Worm (Caenorhabditis elegans) whole organism, L4 larva: ENCODE data around the gene efl-3.

Experiments used
- D1046.2 ChIP-seq: fragments of 200-800 bp; sonication (Bioruptor generic); IDR thresholded peaks from 2 replicates; pipeline ENCODE4 v1.3.6; 2022; ENCODE audit warnings: missing genetic modification characterization, missing compliant biosample characterization
- F26F4.8 ChIP-seq: fragments of 200-800 bp; sonication (Bioruptor generic); conservative IDR thresholded peaks from 2 replicates; pipeline ENCODE4 v1.3.6; 2022; ENCODE audit warnings: missing genetic modification characterization, missing compliant biosample characterization
- Y105C5A.15 ChIP-seq: fragments of 200-800 bp; sonication (Bioruptor generic); IDR thresholded peaks from 2 replicates; pipeline ENCODE4 v1.3.6; 2022; ENCODE audit warnings: missing genetic modification characterization, missing compliant biosample characterization
- Y75B8A.6 ChIP-seq: fragments of 200-800 bp; sonication (Bioruptor generic); IDR thresholded peaks from 2 replicates; pipeline ENCODE4 v1.3.6; 2022; ENCODE audit warnings: missing genetic modification reagents, missing genetic modification characterization, missing compliant biosample characterization
- ZK337.2 ChIP-seq: fragments of 200-800 bp; sonication (Bioruptor generic); IDR thresholded peaks from 2 replicates; pipeline ENCODE4 v1.3.6; 2022; ENCODE audit warnings: missing genetic modification reagents, missing genetic modification characterization, missing compliant biosample characterization
- aha-1 ChIP-seq: fragments of 150-350 bp; peaks from one replicate; lab custom pipeline; 2014; ENCODE audit warnings: missing biosample characterization, missing genetic modification characterization
- aly-2 ChIP-seq: sonication (generic microtip); optimal IDR thresholded peaks from 2 replicates; lab custom pipeline; 2018; ENCODE audit warnings: missing biosample characterization, missing genetic modification characterization
- ama-1 ChIP-seq: fragments of 150-350 bp; optimal IDR thresholded peaks from 2 replicates; lab custom pipeline; 2014; ENCODE audit warnings: inconsistent platforms, mixed read lengths
- ceh-28 ChIP-seq: fragments of 150-350 bp; optimal IDR thresholded peaks from 2 replicates; lab custom pipeline; 2014; ENCODE audit warnings: missing biosample characterization, missing genetic modification reagents, missing genetic modification characterization
- ceh-44 ChIP-seq: fragments of 200-800 bp; sonication (Bioruptor generic); IDR thresholded peaks from 2 replicates; pipeline ENCODE4 v1.3.6; 2022; ENCODE audit warnings: missing genetic modification reagents, missing genetic modification characterization, missing compliant biosample characterization
- ces-1 ChIP-seq: fragments of 150-350 bp; sonication (generic microtip); optimal IDR thresholded peaks from 4 replicates; lab custom pipeline; 2014; ENCODE audit warnings: missing biosample characterization, missing genetic modification reagents, missing genetic modification characterization
- cey-2 ChIP-seq: sonication (generic microtip); optimal IDR thresholded peaks from 3 replicates; lab custom pipeline; 2017; ENCODE audit warnings: missing genetic modification characterization, mild to moderate bottlenecking, missing compliant biosample characterization, antibody characterized with exemption, borderline replicate concordance; ENCODE audit not compliant: insufficient read depth
- daf-16 ChIP-seq, 3 experiments: sonication (generic microtip); optimal IDR thresholded peaks; 2 replicates each; lab custom pipeline; 2016 to 2017; ENCODE audit warnings: missing genetic modification characterization in 3 of 3, missing genetic modification reagents in 3 of 3, mild to moderate bottlenecking in 2 of 3, missing compliant biosample characterization in 2 of 3, missing biosample characterization in 1 of 3, moderate library complexity in 1 of 3
- daf-19 ChIP-seq: fragments of 200-800 bp; sonication (Bioruptor generic); conservative IDR thresholded peaks from 2 replicates; pipeline ENCODE4 v1.3.6; 2022; ENCODE audit warnings: missing genetic modification characterization, missing compliant biosample characterization
- dmd-6 ChIP-seq: fragments of 200-800 bp; sonication (Bioruptor generic); IDR thresholded peaks from 2 replicates; pipeline ENCODE4 v1.3.6; 2022; ENCODE audit warnings: missing genetic modification reagents, missing genetic modification characterization, missing compliant biosample characterization
- dve-1 ChIP-seq: sonication (generic microtip); optimal IDR thresholded peaks from 2 replicates; lab custom pipeline; 2017; ENCODE audit warnings: antibody characterized with exemption, mild to moderate bottlenecking, missing genetic modification characterization, missing compliant biosample characterization; ENCODE audit not compliant: insufficient read depth
- fos-1 ChIP-seq: fragments of 150-350 bp; optimal IDR thresholded peaks from 2 replicates; lab custom pipeline; 2014; ENCODE audit warnings: missing biosample characterization, missing genetic modification characterization
- hlh-11 ChIP-seq: fragments of 200-800 bp; sonication (Bioruptor generic); optimal IDR thresholded peaks from 2 replicates; lab custom pipeline; 2018; ENCODE audit warnings: mild to moderate bottlenecking, missing genetic modification characterization, missing compliant biosample characterization
- hlh-30 ChIP-seq: sonication (generic microtip); optimal IDR thresholded peaks from 2 replicates; lab custom pipeline; 2017; ENCODE audit warnings: antibody characterized with exemption, mild to moderate bottlenecking, missing genetic modification characterization, missing compliant biosample characterization; ENCODE audit not compliant: insufficient read depth
- jun-1 ChIP-seq: fragments of 150-350 bp; optimal IDR thresholded peaks from 2 replicates; lab custom pipeline; 2014; ENCODE audit warnings: missing biosample characterization, missing genetic modification reagents, missing genetic modification characterization
- lin-1 ChIP-seq: fragments of 200-800 bp; sonication (Bioruptor generic); IDR thresholded peaks from 2 replicates; pipeline ENCODE4 v1.3.6; 2022; ENCODE audit warnings: missing genetic modification reagents, missing genetic modification characterization, missing compliant biosample characterization
- lin-15B ChIP-seq: fragments of 150-350 bp; sonication (generic microtip); optimal IDR thresholded peaks from 3 replicates; lab custom pipeline; 2014; ENCODE audit warnings: missing biosample characterization, missing genetic modification characterization
- lsy-2 ChIP-seq, 2 experiments: fragments of 150-350 bp in 1 of 2; sonication (generic microtip) in 1 of 2; optimal IDR thresholded peaks; 2 replicates each; lab custom pipeline; 2014 to 2017; ENCODE audit warnings: missing biosample characterization in 2 of 2, missing genetic modification characterization in 2 of 2
- madf-5 ChIP-seq, 2 experiments: fragments of 200-800 bp; sonication (Bioruptor generic); IDR thresholded peaks; 2 replicates each; pipeline ENCODE4 v1.3.6; 2022; ENCODE audit warnings: missing compliant biosample characterization in 2 of 2, missing genetic modification characterization in 2 of 2
- mdl-1 ChIP-seq, 2 experiments: fragments of 150-350 bp in 1 of 2; sonication (generic microtip) in 1 of 2; optimal IDR thresholded peaks; 2 replicates each; lab custom pipeline; 2014 to 2017; ENCODE audit warnings: missing biosample characterization in 2 of 2, missing genetic modification characterization in 2 of 2
- mdt-29 ChIP-seq: fragments of 200-800 bp; sonication (Bioruptor generic); IDR thresholded peaks from 2 replicates; pipeline ENCODE4 v1.3.6; 2022; ENCODE audit warnings: missing genetic modification reagents, missing genetic modification characterization, missing compliant biosample characterization
- mes-2 ChIP-seq: sonication (generic microtip); optimal IDR thresholded peaks from 2 replicates; lab custom pipeline; 2016; ENCODE audit warnings: missing genotype, mild to moderate bottlenecking, missing genetic modification characterization, missing compliant biosample characterization; ENCODE audit not compliant: poor library complexity, severe bottlenecking
- mxl-3 ChIP-seq: fragments of 200-800 bp; sonication (Bioruptor generic); optimal IDR thresholded peaks from 2 replicates; lab custom pipeline; 2018; ENCODE audit warnings: mild to moderate bottlenecking, missing genetic modification characterization, missing compliant biosample characterization
- nhr-102 ChIP-seq: sonication (generic microtip); optimal IDR thresholded peaks from 2 replicates; lab custom pipeline; 2016; ENCODE audit warnings: mild to moderate bottlenecking, missing genetic modification characterization, moderate library complexity, missing compliant biosample characterization
- nhr-111 ChIP-seq: fragments of 200-800 bp; sonication (Bioruptor generic); optimal IDR thresholded peaks from 2 replicates; lab custom pipeline; 2018; ENCODE audit warnings: mild to moderate bottlenecking, missing genetic modification characterization, missing compliant biosample characterization
- nhr-237 ChIP-seq: sonication (generic microtip); optimal IDR thresholded peaks from 2 replicates; lab custom pipeline; 2017; ENCODE audit warnings: missing biosample characterization, missing genetic modification characterization
- nhr-25 ChIP-seq: sonication (generic microtip); optimal IDR thresholded peaks from 2 replicates; lab custom pipeline; 2017; ENCODE audit warnings: missing genetic modification characterization, mild to moderate bottlenecking, missing compliant biosample characterization, antibody characterized with exemption, moderate library complexity, borderline replicate concordance; ENCODE audit not compliant: insufficient read depth
- nhr-28 ChIP-seq: fragments of 150-350 bp; optimal IDR thresholded peaks from 2 replicates; lab custom pipeline; 2014; ENCODE audit warnings: missing biosample characterization, missing genetic modification characterization
- nhr-48 ChIP-seq: sonication (generic microtip); optimal IDR thresholded peaks from 2 replicates; lab custom pipeline; 2016; ENCODE audit warnings: mild to moderate bottlenecking, missing genetic modification characterization, missing compliant biosample characterization
- nhr-6 ChIP-seq: fragments of 150-350 bp; optimal IDR thresholded peaks from 2 replicates; lab custom pipeline; 2014; ENCODE audit warnings: missing biosample characterization, missing genetic modification characterization
- nhr-77 ChIP-seq: fragments of 150-350 bp; optimal IDR thresholded peaks from 2 replicates; lab custom pipeline; 2014; ENCODE audit warnings: missing biosample characterization, missing genetic modification characterization
- pha-4 ChIP-seq, 2 experiments: fragments of 150-350 bp in 1 of 2; fragments of 200-800 bp in 1 of 2; sonication (Bioruptor generic) in 1 of 2; IDR thresholded peaks in 1 of 2; optimal IDR thresholded peaks in 1 of 2; 2 replicates each; pipeline versions ENCODE4 v1.3.6 to Lab custom; 2014 to 2022; ENCODE audit warnings: missing genetic modification characterization in 2 of 2, missing genetic modification reagents in 2 of 2, missing biosample characterization in 1 of 2, missing compliant biosample characterization in 1 of 2
- pqm-1 ChIP-seq: sonication (generic microtip); optimal IDR thresholded peaks from 2 replicates; lab custom pipeline; 2017; ENCODE audit warnings: missing biosample characterization, missing genetic modification characterization
- rbr-2 ChIP-seq: sonication (generic microtip); optimal IDR thresholded peaks from 2 replicates; lab custom pipeline; 2016; ENCODE audit warnings: missing genotype, missing genetic modification characterization, missing compliant biosample characterization
- snpc-4 ChIP-seq: fragments of 150-350 bp; optimal IDR thresholded peaks from 2 replicates; lab custom pipeline; 2014; ENCODE audit warnings: missing biosample characterization, missing genetic modification characterization
- spr-1 ChIP-seq: sonication (generic microtip); optimal IDR thresholded peaks from 2 replicates; lab custom pipeline; 2016; ENCODE audit warnings: mild to moderate bottlenecking, missing genetic modification characterization, missing compliant biosample characterization
- tra-1 ChIP-seq: fragments of 200-800 bp; sonication (Bioruptor generic); IDR thresholded peaks from 2 replicates; pipeline ENCODE4 v1.3.6; 2022; ENCODE audit warnings: missing genetic modification reagents, missing genetic modification characterization, missing compliant biosample characterization
- unc-39 ChIP-seq: sonication (generic microtip); optimal IDR thresholded peaks from 2 replicates; lab custom pipeline; 2017; ENCODE audit warnings: missing biosample characterization, missing genetic modification characterization
- zfp-2 ChIP-seq: sonication (generic microtip); optimal IDR thresholded peaks from 2 replicates; lab custom pipeline; 2016; ENCODE audit warnings: mild to moderate bottlenecking, missing genetic modification characterization, missing compliant biosample characterization
- ztf-11 ChIP-seq: fragments of 150-350 bp; optimal IDR thresholded peaks from 2 replicates; lab custom pipeline; 2014; ENCODE audit warnings: missing biosample characterization, missing genetic modification characterization

efl-3 gene

DNA sequence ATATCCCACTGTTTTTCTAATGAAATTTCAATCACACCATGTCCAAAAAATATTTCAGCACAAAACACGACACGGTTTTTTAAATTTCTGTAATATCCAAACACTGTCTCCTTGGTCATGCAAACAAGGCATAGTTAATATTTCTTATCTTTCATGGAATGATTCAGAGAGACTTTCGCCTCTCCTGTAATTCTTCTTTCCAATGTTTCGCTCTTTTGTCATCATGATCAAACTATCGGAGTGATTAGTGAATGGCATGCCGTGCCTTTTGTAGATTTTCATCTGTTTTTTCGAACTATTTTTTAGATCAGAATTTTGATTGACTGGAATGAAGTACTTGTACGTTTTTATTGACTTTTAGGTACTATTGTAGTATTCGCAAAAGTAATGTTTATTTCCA lies 28.1 kb upstream of the efl-3 start:
- TF ChIP-seq dmd-6 (GFP tag; lab: Robert Waterston, UW) = peak; percentile 88
- TF ChIP-seq Y105C5A.15 (GFP tag; lab: Robert Waterston, UW) = no peak
- peak; percentile 37 for TF ChIP-seq nhr-48
- no peak for TF ChIP-seq lin-15B
- no peak for TF ChIP-seq fos-1 (tag; lab: Kevin White, UChicago)
- TF ChIP-seq mdl-1 (tag; optimal IDR thresholded peaks at IDR 0.05; lab: Kevin White, UChicago) = peak in 1 of 2 experiments; percentile 19
- TF ChIP-seq hlh-11 = peak; percentile 78
- no peak for TF ChIP-seq aly-2 (tag; lab: Kevin White, UChicago)
- peak; percentile 72 for TF ChIP-seq aha-1
- no peak for TF ChIP-seq nhr-111
- TF ChIP-seq nhr-28 (tag; lab: Kevin White, UChicago) = peak; percentile 76
- no peak for TF ChIP-seq snpc-4 (tag; lab: Kevin White, UChicago)
- peak; percentile 44 for TF ChIP-seq mes-2
- TF ChIP-seq nhr-102 (tag; lab: Kevin White, UChicago) = peak; percentile 43
- no peak for TF ChIP-seq madf-5 (GFP tag; IDR thresholded peaks at IDR 0.05; lab: Robert Waterston, UW)
- peak; percentile 2 for TF ChIP-seq mxl-3 (GFP tag; lab: Kevin White, UChicago)
- TF ChIP-seq daf-16 (GFP tag; optimal IDR thresholded peaks at IDR 0.05; lab: Kevin White, UChicago) = no peak
- peak; percentile 36 for TF ChIP-seq daf-16 (tag; optimal IDR thresholded peaks at IDR 0.05; lab: Kevin White, UChicago)
- TF ChIP-seq dve-1 (tag; lab: Kevin White, UChicago) = peak; percentile 66
- TF ChIP-seq tra-1 = peak; percentile 25; the same call in 1 of the 2 replicates
- peak; percentile 34 for TF ChIP-seq hlh-30 (tag; lab: Kevin White, UChicago)
- TF ChIP-seq nhr-77 (tag; lab: Kevin White, UChicago) = peak; percentile 65
- peak; percentile 81 for TF ChIP-seq pqm-1
- TF ChIP-seq unc-39 (tag; lab: Kevin White, UChicago) = no peak
- TF ChIP-seq lsy-2 (tag; optimal IDR thresholded peaks at IDR 0.05; lab: Kevin White, UChicago) = peak in 1 of 2 experiments; percentile 25
- TF ChIP-seq spr-1 = no peak
- peak; percentile 20 for TF ChIP-seq nhr-6

DNA sequence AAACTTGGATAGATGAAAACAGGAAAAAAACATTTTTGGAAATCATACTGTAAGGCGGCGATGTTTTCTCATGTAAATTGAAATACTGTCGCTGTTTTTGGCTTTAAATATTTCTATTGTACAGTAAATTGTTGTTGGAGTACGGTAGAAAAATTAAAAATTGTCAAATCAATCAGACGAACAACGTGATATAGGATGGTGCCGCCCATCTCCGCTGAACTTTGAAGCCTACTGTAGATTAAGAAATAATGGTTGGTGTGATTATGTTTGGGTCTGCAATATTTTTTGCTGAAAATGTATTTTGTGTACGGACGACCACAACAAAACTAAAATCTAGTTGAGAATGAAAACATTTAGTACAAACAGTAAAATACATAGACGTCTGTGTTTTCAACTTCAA lies 26.9 kb upstream of the efl-3 start:
- TF ChIP-seq mdt-29 = no peak
- TF ChIP-seq pqm-1 = peak; percentile 18
- no peak for TF ChIP-seq ZK337.2 (GFP tag; lab: Robert Waterston, UW)
- no peak for TF ChIP-seq nhr-6
- TF ChIP-seq nhr-28 (tag; lab: Kevin White, UChicago) = peak; percentile 29
- no peak for TF ChIP-seq mxl-3 (GFP tag; lab: Kevin White, UChicago)
- no peak for TF ChIP-seq nhr-25 (tag; lab: Kevin White, UChicago)
- no peak for TF ChIP-seq nhr-237
- no peak for TF ChIP-seq F26F4.8 (GFP tag; lab: Robert Waterston, UW)
- no peak for TF ChIP-seq ceh-44 (GFP tag; lab: Robert Waterston, UW)
- TF ChIP-seq hlh-11 = no peak
- TF ChIP-seq snpc-4 (tag; lab: Kevin White, UChicago) = no peak
- no peak for TF ChIP-seq D1046.2 (GFP tag; lab: Robert Waterston, UW)
- no peak for TF ChIP-seq jun-1 (tag; lab: Kevin White, UChicago)
- TF ChIP-seq Y75B8A.6 (GFP tag; lab: Robert Waterston, UW) = no peak
- TF ChIP-seq ceh-28 (tag; lab: Kevin White, UChicago) = no peak
- no peak for TF ChIP-seq lin-1 (GFP tag; lab: Robert Waterston, UW)
- TF ChIP-seq daf-19 (GFP tag; lab: Robert Waterston, UW) = no peak
- no peak for TF ChIP-seq pha-4 (GFP tag; IDR thresholded peaks at IDR 0.05; lab: Robert Waterston, UW)
- no peak for TF ChIP-seq pha-4 (tag; optimal IDR thresholded peaks at IDR 0.05; lab: Kevin White, UChicago)
- no peak for TF ChIP-seq zfp-2 (tag; lab: Kevin White, UChicago)
- TF ChIP-seq rbr-2 (tag; lab: Kevin White, UChicago) = no peak
- TF ChIP-seq lsy-2 (tag; optimal IDR thresholded peaks at IDR 0.05; lab: Kevin White, UChicago) = peak in 1 of 2 experiments; percentile 56
- TF ChIP-seq cey-2 (tag; lab: Kevin White, UChicago) = no peak
- no peak for TF ChIP-seq ama-1 (lab: Kevin White, UChicago)
- TF ChIP-seq ztf-11 (tag; lab: Kevin White, UChicago) = no peak
- TF ChIP-seq ces-1 (GFP tag; lab: Kevin White, UChicago) = no peak
